Fruit fly (Drosophila melanogaster) ovary, adult (tissue): Measurements from ENCODE around the gene kek6.

Source experiments
- CG17801 ChIP-seq: fragments of 200-800 bp; optimal IDR thresholded peaks from 2 replicates; lab custom pipeline; 2019; ENCODE audit warnings: missing biosample characterization, mild to moderate bottlenecking, missing genetic modification characterization, moderate library complexity; ENCODE audit not compliant: partially characterized antibody

kek6 gene

dm6 chr3R:31713306-31714123, 91.6 kb downstream of the kek6 start, which contains the start of gene ttk:
Gene ttk (plus strand): TSS chr3R:31713867.
- peak; percentile 64 for TF ChIP-seq CG17801
